Fruit fly (Drosophila melanogaster) whole organism, embryonic: ENCODE data around the gene CG10470.

Experiments
- Abd-B ChIP-seq: fragments of 200-800 bp; sonication (Bioruptor generic); optimal IDR thresholded peaks from 2 replicates; lab custom pipeline; 2018; ENCODE audit warnings: missing biosample characterization, mild to moderate bottlenecking, missing genetic modification characterization, moderate library complexity
- Aef1 ChIP-seq: fragments of 200-800 bp; sonication (Bioruptor generic); IDR thresholded peaks from 3 replicates; pipeline ENCODE4 v1.3.6; 2022; ENCODE audit warnings: missing biosample characterization, missing genetic modification characterization
- CG10462 ChIP-seq: fragments of 200-800 bp; sonication (Bioruptor generic); optimal IDR thresholded peaks from 2 replicates; lab custom pipeline; 2016; ENCODE audit warnings: missing biosample characterization, missing genetic modification characterization
- CG10543 ChIP-seq: fragments of 200-800 bp; sonication (Bioruptor generic); optimal IDR thresholded peaks from 3 replicates; lab custom pipeline; 2017; ENCODE audit warnings: missing biosample characterization, mild to moderate bottlenecking, missing genetic modification characterization, moderate library complexity
- CG11085 ChIP-seq: fragments of 200-800 bp; sonication (Bioruptor generic); IDR thresholded peaks from 2 replicates; pipeline ENCODE4 v1.3.6; 2022; ENCODE audit warnings: missing biosample characterization, missing genetic modification characterization
- CG15073 ChIP-seq: fragments of 200-800 bp; sonication (Bioruptor generic); optimal IDR thresholded peaks from 2 replicates; lab custom pipeline; 2016; ENCODE audit warnings: missing biosample characterization, missing genetic modification characterization
- CG15479 ChIP-seq: fragments of 200-800 bp; sonication (Bioruptor generic); optimal IDR thresholded peaks from 3 replicates; lab custom pipeline; 2019; ENCODE audit warnings: missing biosample characterization, mild to moderate bottlenecking, missing genetic modification characterization, moderate library complexity
- CG17912 ChIP-seq: fragments of 200-800 bp; sonication (Bioruptor generic); optimal IDR thresholded peaks from 2 replicates; lab custom pipeline; 2018; ENCODE audit warnings: missing biosample characterization, mild to moderate bottlenecking, missing genetic modification characterization
- CG18619 ChIP-seq: fragments of 200-800 bp; sonication (Bioruptor generic); optimal IDR thresholded peaks from 3 replicates; lab custom pipeline; 2017; ENCODE audit warnings: missing biosample characterization, mild to moderate bottlenecking, missing genetic modification characterization
- CG2120 ChIP-seq: fragments of 200-800 bp; sonication (Bioruptor generic); optimal IDR thresholded peaks from 3 replicates; lab custom pipeline; 2016; ENCODE audit warnings: missing biosample characterization, missing genetic modification characterization
- CG30403 ChIP-seq: fragments of 200-800 bp; sonication (Bioruptor generic); optimal IDR thresholded peaks from 3 replicates; lab custom pipeline; 2016; ENCODE audit warnings: missing biosample characterization, missing genetic modification characterization
- CG32532 ChIP-seq: fragments of 200-800 bp; sonication (Bioruptor generic); IDR thresholded peaks from 2 replicates; pipeline ENCODE4 v1.3.6; 2022; ENCODE audit warnings: missing biosample characterization, missing genetic modification characterization
- CG42726 ChIP-seq: fragments of 200-800 bp; sonication (Bioruptor generic); IDR thresholded peaks from 2 replicates; pipeline ENCODE4 v1.3.6; 2022; ENCODE audit warnings: missing biosample characterization, missing genetic modification characterization; ENCODE audit not compliant: partially characterized antibody
- CG4360 ChIP-seq: fragments of 200-800 bp; sonication (Bioruptor generic); IDR thresholded peaks from 2 replicates; pipeline ENCODE4 v1.3.6; 2022; ENCODE audit warnings: missing biosample characterization, missing genetic modification characterization
- CG7786 ChIP-seq: fragments of 200-800 bp; sonication (Bioruptor generic); optimal IDR thresholded peaks from 2 replicates; lab custom pipeline; 2016; ENCODE audit warnings: missing biosample characterization, missing genetic modification characterization
- CG8089 ChIP-seq: fragments of 200-800 bp; sonication (Bioruptor generic); optimal IDR thresholded peaks from 3 replicates; lab custom pipeline; 2016; ENCODE audit warnings: missing biosample characterization, missing genetic modification characterization
- CG8478 ChIP-seq: fragments of >200 bp; optimal IDR thresholded peaks from 2 replicates; lab custom pipeline; 2018
- CG9437 ChIP-seq: fragments of 200-800 bp; sonication (Bioruptor generic); optimal IDR thresholded peaks from 2 replicates; lab custom pipeline; 2018; ENCODE audit warnings: missing biosample characterization, mild to moderate bottlenecking, missing genetic modification characterization
- Dfd ChIP-seq, 2 experiments: fragments of >200 bp; optimal IDR thresholded peaks; 2 replicates each; lab custom pipeline; 2017; ENCODE audit warnings: missing biosample characterization in 2 of 2, missing genetic modification characterization in 2 of 2
- Dip2 ChIP-seq: fragments of 200-800 bp; sonication (Bioruptor generic); IDR thresholded peaks from 2 replicates; pipeline ENCODE4 v1.3.6; 2022; ENCODE audit warnings: missing biosample characterization, missing genetic modification characterization
- Dp ChIP-seq: fragments of 200-800 bp; sonication (Bioruptor generic); optimal IDR thresholded peaks from 2 replicates; lab custom pipeline; 2018; ENCODE audit warnings: missing biosample characterization, mild to moderate bottlenecking, missing genetic modification characterization, moderate library complexity
- Ets97D ChIP-seq: fragments of 200-800 bp; sonication (Bioruptor generic); optimal IDR thresholded peaks from 3 replicates; lab custom pipeline; 2016; ENCODE audit warnings: missing biosample characterization, missing genetic modification characterization
- Hr3 ChIP-seq: fragments of 200-800 bp; sonication (Bioruptor generic); optimal IDR thresholded peaks from 3 replicates; lab custom pipeline; 2016; ENCODE audit warnings: missing biosample characterization, missing genetic modification characterization
- Meics ChIP-seq: fragments of 200-800 bp; sonication (Bioruptor generic); optimal IDR thresholded peaks from 2 replicates; lab custom pipeline; 2017; ENCODE audit warnings: missing biosample characterization, mild to moderate bottlenecking, missing genetic modification characterization
- Nf-YB ChIP-seq: fragments of 200-800 bp; sonication (Bioruptor generic); optimal IDR thresholded peaks from 3 replicates; lab custom pipeline; 2019; ENCODE audit warnings: missing biosample characterization, mild to moderate bottlenecking, missing genetic modification characterization, moderate library complexity
- Opbp ChIP-seq: fragments of 200-800 bp; sonication (Bioruptor generic); IDR thresholded peaks from 3 replicates; pipeline ENCODE4 v1.3.6; 2022; ENCODE audit warnings: missing biosample characterization, missing genetic modification characterization; ENCODE audit not compliant: partially characterized antibody
- Xrp1 ChIP-seq: fragments of 200-800 bp; sonication (Bioruptor generic); IDR thresholded peaks from 2 replicates; pipeline ENCODE4 v1.3.6; 2022; ENCODE audit warnings: missing biosample characterization, missing genetic modification characterization
- bcd ChIP-seq: fragments of 200-800 bp; sonication (Bioruptor generic); optimal IDR thresholded peaks from 2 replicates; lab custom pipeline; 2017; ENCODE audit warnings: missing biosample characterization, mild to moderate bottlenecking, missing genetic modification characterization
- cas ChIP-seq: fragments of 200-800 bp; sonication (Bioruptor generic); IDR thresholded peaks from 2 replicates; pipeline ENCODE4 v1.3.6; 2022; ENCODE audit warnings: missing biosample characterization, missing genetic modification characterization
- en ChIP-seq: fragments of 200-800 bp; sonication (Bioruptor generic); optimal IDR thresholded peaks from 2 replicates; lab custom pipeline; 2016; ENCODE audit warnings: missing biosample characterization, missing genetic modification characterization
- fd102C ChIP-seq: fragments of 200-800 bp; sonication (Bioruptor generic); optimal IDR thresholded peaks from 2 replicates; lab custom pipeline; 2018; ENCODE audit warnings: missing biosample characterization, mild to moderate bottlenecking, missing genetic modification characterization, moderate library complexity
- fru ChIP-seq: fragments of >200 bp; optimal IDR thresholded peaks from 2 replicates; lab custom pipeline; 2017
- gcm2 ChIP-seq: fragments of 200-800 bp; sonication (Bioruptor generic); optimal IDR thresholded peaks from 2 replicates; lab custom pipeline; 2016; ENCODE audit warnings: missing biosample characterization, missing genetic modification characterization
- grau ChIP-seq: fragments of 200-800 bp; optimal IDR thresholded peaks from 3 replicates; lab custom pipeline; 2019; ENCODE audit warnings: missing biosample characterization, mild to moderate bottlenecking, missing genetic modification characterization, moderate library complexity
- grn ChIP-seq: fragments of 200-800 bp; sonication (Bioruptor generic); optimal IDR thresholded peaks from 3 replicates; lab custom pipeline; 2017; ENCODE audit warnings: missing biosample characterization, missing genetic modification characterization
- ham ChIP-seq: fragments of 200-800 bp; sonication (Bioruptor generic); IDR thresholded peaks from 2 replicates; pipeline ENCODE4 v1.3.6; 2022; ENCODE audit warnings: missing biosample characterization, missing genetic modification characterization
- hkb ChIP-seq, 2 experiments: fragments of 200-800 bp in 1 of 2; fragments of >200 bp in 1 of 2; sonication (Bioruptor generic) in 1 of 2; IDR thresholded peaks in 1 of 2; optimal IDR thresholded peaks in 1 of 2; 2 replicates each; pipeline versions ENCODE4 v1.3.6 to Lab custom; 2017 to 2022; ENCODE audit warnings: missing biosample characterization in 1 of 2, missing genetic modification characterization in 1 of 2
- ind ChIP-seq: fragments of 200-800 bp; sonication (Bioruptor generic); optimal IDR thresholded peaks from 3 replicates; lab custom pipeline; 2016; ENCODE audit warnings: missing biosample characterization, missing genetic modification characterization
- lab ChIP-seq: fragments of 200-800 bp; sonication (Bioruptor generic); optimal IDR thresholded peaks from 3 replicates; lab custom pipeline; 2017; ENCODE audit warnings: missing biosample characterization, missing genetic modification characterization, mild to moderate bottlenecking, moderate library complexity, missing genetic modification reagents
- lbe ChIP-seq: fragments of 200-800 bp; sonication (Bioruptor generic); optimal IDR thresholded peaks from 2 replicates; lab custom pipeline; 2016; ENCODE audit warnings: missing biosample characterization, mild to moderate bottlenecking, missing genetic modification characterization
- psq ChIP-seq: fragments of 200-800 bp; sonication (Bioruptor generic); optimal IDR thresholded peaks from 2 replicates; lab custom pipeline; 2017; ENCODE audit warnings: missing biosample characterization, missing genetic modification characterization
- repo ChIP-seq: fragments of 200-800 bp; sonication (Bioruptor generic); optimal IDR thresholded peaks from 2 replicates; lab custom pipeline; 2016; ENCODE audit warnings: missing biosample characterization, missing genetic modification characterization
- rib ChIP-seq: fragments of 200-800 bp; sonication (Bioruptor generic); IDR thresholded peaks from 2 replicates; pipeline ENCODE4 v1.3.6; 2022; ENCODE audit warnings: missing biosample characterization, missing genetic modification characterization
- row ChIP-seq: fragments of 200-800 bp; sonication (Bioruptor generic); IDR thresholded peaks from 3 replicates; pipeline ENCODE4 v1.3.6; 2022; ENCODE audit warnings: missing biosample characterization, missing genetic modification characterization
- sens ChIP-seq: fragments of 200-800 bp; sonication (Bioruptor generic); peaks from one replicate; lab custom pipeline; 2016; ENCODE audit warnings: missing biosample characterization, missing genetic modification characterization
- slbo ChIP-seq: fragments of 200-800 bp; sonication (Bioruptor generic); IDR thresholded peaks from 2 replicates; pipeline ENCODE4 v1.3.6; 2022; ENCODE audit warnings: missing biosample characterization, missing genetic modification characterization
- so ChIP-seq: fragments of 200-800 bp; sonication (Bioruptor generic); IDR thresholded peaks from 3 replicates; pipeline ENCODE4 v1.3.6; 2022; ENCODE audit warnings: missing biosample characterization, missing genetic modification characterization
- sqz ChIP-seq: fragments of 200-800 bp; sonication (Bioruptor generic); optimal IDR thresholded peaks from 3 replicates; lab custom pipeline; 2018; ENCODE audit warnings: missing biosample characterization, mild to moderate bottlenecking, missing genetic modification characterization
- stwl ChIP-seq: fragments of 200-800 bp; sonication (Bioruptor generic); optimal IDR thresholded peaks from 3 replicates; lab custom pipeline; 2018; ENCODE audit warnings: missing biosample characterization, mild to moderate bottlenecking, missing genetic modification characterization, moderate library complexity
- tgo ChIP-seq: fragments of 200-800 bp; sonication (Bioruptor generic); IDR thresholded peaks from 3 replicates; pipeline ENCODE4 v1.3.6; 2022; ENCODE audit warnings: missing biosample characterization, missing genetic modification characterization
- usp ChIP-seq: fragments of >200 bp; optimal IDR thresholded peaks from 2 replicates; lab custom pipeline; 2017; ENCODE audit warnings: missing biosample characterization, missing genetic modification characterization
- z ChIP-seq: fragments of 200-800 bp; sonication (Bioruptor generic); IDR thresholded peaks from 3 replicates; pipeline ENCODE4 v1.3.6; 2022; ENCODE audit warnings: missing biosample characterization, missing genetic modification characterization

CG10470 gene

dm6 chr2L:19027246-19027886 is 21.5 kb upstream of the CG10470 start, which contains the start of gene Sidpn (continued):
- TF ChIP-seq CG7786 (GFP tag; lab: Kevin White, UChicago): no peak
- TF ChIP-seq CG42726: no peak
- TF ChIP-seq CG15073 (GFP tag; lab: Kevin White, UChicago): no peak
- TF ChIP-seq Aef1 (GFP tag; lab: Robert Waterston, UW): no peak
- TF ChIP-seq Abd-B (GFP tag; lab: Kevin White, UChicago): no peak
- peak; percentile 48; the same call in 1 of the 2 replicates for TF ChIP-seq CG4360 (GFP tag; lab: Robert Waterston, UW)
- TF ChIP-seq CG30403 (GFP tag; lab: Kevin White, UChicago): no peak
- no peak for TF ChIP-seq bcd
- TF ChIP-seq CG17912 (GFP tag; lab: Kevin White, UChicago): no peak
- TF ChIP-seq rib: no peak
- no peak for TF ChIP-seq en (GFP tag; lab: Kevin White, UChicago)
- no peak for TF ChIP-seq grau (tag; lab: Kevin White, UChicago)
- no peak for TF ChIP-seq fru (lab: Kevin White, UChicago)
- TF ChIP-seq CG32532 (GFP tag; lab: Robert Waterston, UW): no peak
- no peak for TF ChIP-seq Dfd (GFP tag; optimal IDR thresholded peaks at IDR 0.05; lab: Kevin White, UChicago)
- TF ChIP-seq CG9437 (GFP tag; lab: Kevin White, UChicago): no peak
- no peak for TF ChIP-seq hkb (optimal IDR thresholded peaks at IDR 0.05; lab: Kevin White, UChicago)
- no peak for TF ChIP-seq hkb (GFP tag; IDR thresholded peaks at IDR 0.05; lab: Robert Waterston, UW)
- TF ChIP-seq usp (GFP tag; lab: Kevin White, UChicago): no peak
- TF ChIP-seq slbo (GFP tag; lab: Robert Waterston, UW): no peak
- no peak for TF ChIP-seq repo (GFP tag; lab: Kevin White, UChicago)
- no peak for TF ChIP-seq Meics (GFP tag; lab: Kevin White, UChicago)
- no peak for TF ChIP-seq so
- no peak for TF ChIP-seq tgo (GFP tag; lab: Robert Waterston, UW)
- TF ChIP-seq sqz (GFP tag; lab: Kevin White, UChicago): no peak
- TF ChIP-seq CG8089 (GFP tag; lab: Kevin White, UChicago): no peak
- TF ChIP-seq CG10543 (GFP tag; lab: Kevin White, UChicago): peak; percentile 64
- no peak for TF ChIP-seq Hr3 (GFP tag; lab: Kevin White, UChicago)
- no peak for TF ChIP-seq CG15479 (GFP tag; lab: Kevin White, UChicago)
- TF ChIP-seq grn (GFP tag; lab: Kevin White, UChicago): no peak
- TF ChIP-seq stwl (tag; lab: Kevin White, UChicago): no peak
- TF ChIP-seq z (GFP tag; lab: Robert Waterston, UW): no peak
- TF ChIP-seq ind (GFP tag; lab: Kevin White, UChicago): no peak
- no peak for TF ChIP-seq ham (GFP tag; lab: Robert Waterston, UW)
- TF ChIP-seq psq: no peak
- TF ChIP-seq CG10462 (GFP tag; lab: Kevin White, UChicago): no peak
- no peak for TF ChIP-seq CG2120 (GFP tag; lab: Kevin White, UChicago)
- no peak for TF ChIP-seq Nf-YB
- TF ChIP-seq gcm2 (GFP tag; lab: Kevin White, UChicago): no peak
- TF ChIP-seq Xrp1 (GFP tag; lab: Robert Waterston, UW): no peak
- no peak for TF ChIP-seq lab (GFP tag; lab: Kevin White, UChicago)
- TF ChIP-seq Dip2: no peak
- no peak for TF ChIP-seq cas (GFP tag; lab: Robert Waterston, UW)
- no peak for TF ChIP-seq fd102C (GFP tag; lab: Kevin White, UChicago)
- peak; percentile 60 for TF ChIP-seq CG8478 (lab: Kevin White, UChicago)
- no peak for TF ChIP-seq Opbp (GFP tag; lab: Robert Waterston, UW)
- no peak for TF ChIP-seq row
- no peak for TF ChIP-seq CG11085 (GFP tag; lab: Robert Waterston, UW)
- TF ChIP-seq sens (GFP tag; lab: Kevin White, UChicago): no peak
- no peak for TF ChIP-seq CG18619 (GFP tag; lab: Kevin White, UChicago)
- no peak for TF ChIP-seq lbe
- TF ChIP-seq Ets97D: no peak
- TF ChIP-seq Dp: no peak
